Fruit fly (Drosophila melanogaster): ENCODE results near the gene Nup205.
A peak's percentile ranks its signal among the peaks of the same experiment; 100 is the strongest.

The Nup205 gene

DNA sequence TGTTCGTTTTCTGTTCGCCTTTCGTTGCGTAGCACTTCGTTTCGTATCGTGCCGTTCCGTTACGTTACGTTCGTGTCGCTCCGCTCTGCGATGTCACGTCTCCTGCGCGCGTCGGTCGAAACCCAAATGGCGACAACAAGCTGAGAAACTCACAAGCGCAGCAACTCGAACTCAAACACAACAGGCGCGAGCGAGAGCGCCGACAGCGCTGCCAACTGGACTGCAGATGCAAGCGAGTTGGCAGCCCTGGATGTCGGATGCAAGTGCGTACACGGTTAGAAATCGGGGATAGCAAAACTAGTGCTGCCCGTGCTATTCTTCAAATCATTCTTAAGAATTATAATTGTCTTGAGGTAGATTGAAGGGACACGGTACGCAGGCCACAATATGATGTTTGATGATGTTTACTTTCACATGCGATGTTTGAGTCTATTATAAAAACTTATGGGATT, 3.6 kb upstream of the Nup205 start (continued):
- no peak; the same call in 1 of the 2 replicates for TF ChIP-seq gt (GFP tag; IDR thresholded peaks at IDR 0.05)
- TF ChIP-seq Xrp1 (GFP tag; IDR thresholded peaks at IDR 0.05): peak; percentile 79
- peak; percentile 41; the same call in 1 of the 2 replicates for TF ChIP-seq CG17612 (GFP tag; IDR thresholded peaks at IDR 0.05)
- TF ChIP-seq kni (GFP tag; optimal IDR thresholded peaks at IDR 0.05): peak; percentile 62
- peak; percentile 27 for TF ChIP-seq CG34376 (GFP tag; optimal IDR thresholded peaks at IDR 0.05)
- peak; percentile 60 for TF ChIP-seq Opbp (GFP tag; IDR thresholded peaks at IDR 0.05; ENCODE audit: partially characterized antibody)
- TF ChIP-seq CG4424 (GFP tag; optimal IDR thresholded peaks at IDR 0.05): peak; percentile 65
- TF ChIP-seq C15 (GFP tag; IDR thresholded peaks at IDR 0.05): 0 out of 3 replicates have a peak, but pooled peaks have one; percentile 52
- no peak for TF ChIP-seq Eip74EF (GFP tag; optimal IDR thresholded peaks at IDR 0.05)
- peak; percentile 45 for TF ChIP-seq Fer3 (tag; optimal IDR thresholded peaks at IDR 0.05)
- no peak for TF ChIP-seq lbe (GFP tag; optimal IDR thresholded peaks at IDR 0.05)
- peak; percentile 58 for TF ChIP-seq Ssrp (tag; optimal IDR thresholded peaks at IDR 0.05)
- TF ChIP-seq Elba2 (GFP tag; optimal IDR thresholded peaks at IDR 0.05): no peak
- peak; percentile 68 for TF ChIP-seq Dad (GFP tag; optimal IDR thresholded peaks at IDR 0.05)
- no peak for TF ChIP-seq gsb-n (tag; optimal IDR thresholded peaks at IDR 0.05)
- peak; percentile 53 for TF ChIP-seq CG9727 (GFP tag; optimal IDR thresholded peaks at IDR 0.05)
- 0 out of 2 replicates have a peak, but pooled peaks have one; percentile 55 for TF ChIP-seq CG32767 (GFP tag; IDR thresholded peaks at IDR 0.05)
- no peak for TF ChIP-seq hkb (optimal IDR thresholded peaks at IDR 0.05)
- TF ChIP-seq hkb (GFP tag; IDR thresholded peaks at IDR 0.05): peak; percentile 77
- peak; percentile 17; the same call in 1 of the 3 replicates for TF ChIP-seq sr (GFP tag; IDR thresholded peaks at IDR 0.05)
- TF ChIP-seq CG8290 (GFP tag; optimal IDR thresholded peaks at IDR 0.05): peak; percentile 76
- TF ChIP-seq CG8290 (tag; optimal IDR thresholded peaks at IDR 0.05): peak in 1 of 2 experiments; percentile 88
- peak; percentile 49 for TF ChIP-seq pb (GFP tag; optimal IDR thresholded peaks at IDR 0.05)
- peak; percentile 23 for TF ChIP-seq CG6854 (GFP tag; optimal IDR thresholded peaks at IDR 0.05)
- peak; percentile 65 for TF ChIP-seq CG12071 (GFP tag; optimal IDR thresholded peaks at IDR 0.05)
- TF ChIP-seq bsh (GFP tag; optimal IDR thresholded peaks at IDR 0.05): peak; percentile 9 to 65
- peak; percentile 64 for TF ChIP-seq CG13296 (GFP tag; optimal IDR thresholded peaks at IDR 0.05)
- TF ChIP-seq Six4 (GFP tag; optimal IDR thresholded peaks at IDR 0.05): peak; percentile 66
- TF ChIP-seq Ets97D (GFP tag; optimal IDR thresholded peaks at IDR 0.05): peak; percentile 55
- TF ChIP-seq tna (GFP tag; IDR thresholded peaks at IDR 0.05; ENCODE audit: partially characterized antibody): peak; percentile 42; the same call in 1 of the 2 replicates
- TF ChIP-seq CG14441 (GFP tag; IDR thresholded peaks at IDR 0.05): peak; percentile 80
- TF ChIP-seq sqz (GFP tag; optimal IDR thresholded peaks at IDR 0.05): no peak
- TF ChIP-seq en (GFP tag; optimal IDR thresholded peaks at IDR 0.05): peak; percentile 52
- peak; percentile 74 for TF ChIP-seq ind (GFP tag; optimal IDR thresholded peaks at IDR 0.05)
- peak; percentile 56; the same call in 1 of the 3 replicates for TF ChIP-seq gce (GFP tag; IDR thresholded peaks at IDR 0.05)
- TF ChIP-seq toy (GFP tag; IDR thresholded peaks at IDR 0.05): no peak
- TF ChIP-seq Hr51 (GFP tag; optimal IDR thresholded peaks at IDR 0.05): peak; percentile 54 to 65
- peak; percentile 48 for TF ChIP-seq mirr (GFP tag; optimal IDR thresholded peaks at IDR 0.05)
- peak; percentile 25 for TF ChIP-seq BtbVII (GFP tag; optimal IDR thresholded peaks at IDR 0.05)
- no peak for TF ChIP-seq fru (optimal IDR thresholded peaks at IDR 0.05)
- TF ChIP-seq Antp (GFP tag; optimal IDR thresholded peaks at IDR 0.05): peak; percentile 84
- TF ChIP-seq CG4282 (GFP tag; optimal IDR thresholded peaks at IDR 0.05): peak; percentile 51
- peak; percentile 76 for TF ChIP-seq chm (GFP tag; IDR thresholded peaks at IDR 0.05)
- TF ChIP-seq HLH3B (GFP tag; IDR thresholded peaks at IDR 0.05): peak; percentile 58; the same call in 1 of the 2 replicates
- TF ChIP-seq cg (GFP tag; optimal IDR thresholded peaks at IDR 0.05): peak; percentile 40
- TF ChIP-seq CG10431 (GFP tag; optimal IDR thresholded peaks at IDR 0.05): no peak
- TF ChIP-seq CG30020 (tag; optimal IDR thresholded peaks at IDR 0.05): peak; percentile 16
- peak; percentile 53; the same call in 1 of the 2 replicates for TF ChIP-seq aop (GFP tag; IDR thresholded peaks at IDR 0.05)
- TF ChIP-seq CG7786 (GFP tag; optimal IDR thresholded peaks at IDR 0.05): peak; percentile 65
- TF ChIP-seq CG16863 (GFP tag; optimal IDR thresholded peaks at IDR 0.05): peak; percentile 72
- TF ChIP-seq corto (GFP tag; optimal IDR thresholded peaks at IDR 0.05): no peak

All from whole organism, embryonic.